Fruit fly (Drosophila melanogaster) whole organism, embryonic: ENCODE data around the gene CG34451.

Experiments used
- Ada2b ChIP-seq: fragments of 200-800 bp; sonication (Bioruptor generic); IDR thresholded peaks from 2 replicates; pipeline ENCODE4 v1.3.6; 2022; ENCODE audit warnings: missing biosample characterization, missing genetic modification characterization
- CG10274 ChIP-seq: fragments of 200-800 bp; sonication (Bioruptor generic); optimal IDR thresholded peaks from 3 replicates; lab custom pipeline; 2017; ENCODE audit warnings: missing biosample characterization, mild to moderate bottlenecking, missing genetic modification characterization
- CG12744 ChIP-seq: fragments of 200-800 bp; sonication (Bioruptor generic); optimal IDR thresholded peaks from 2 replicates; lab custom pipeline; 2016; ENCODE audit warnings: missing biosample characterization, missing genetic modification characterization
- CG14441 ChIP-seq: fragments of 200-800 bp; sonication (Bioruptor generic); IDR thresholded peaks from 2 replicates; pipeline ENCODE4 v1.3.6; 2022; ENCODE audit warnings: missing biosample characterization, missing genetic modification characterization
- CG17359 ChIP-seq: fragments of 200-800 bp; sonication (Bioruptor generic); optimal IDR thresholded peaks from 3 replicates; lab custom pipeline; 2018; ENCODE audit warnings: missing biosample characterization, mild to moderate bottlenecking, missing genetic modification characterization, moderate library complexity
- CG17385 ChIP-seq: fragments of 200-800 bp; sonication (Bioruptor generic); optimal IDR thresholded peaks from 3 replicates; lab custom pipeline; 2018; ENCODE audit warnings: missing biosample characterization, mild to moderate bottlenecking, missing genetic modification characterization
- CG1792 ChIP-seq: fragments of 200-800 bp; sonication (Bioruptor generic); optimal IDR thresholded peaks from 2 replicates; lab custom pipeline; 2016; ENCODE audit warnings: missing biosample characterization, missing genetic modification characterization
- CG31441 ChIP-seq: fragments of 200-800 bp; sonication (Bioruptor generic); IDR thresholded peaks from 2 replicates; pipeline ENCODE4 v1.3.6; 2022; ENCODE audit warnings: missing biosample characterization, missing genetic modification characterization
- CG3163 ChIP-seq: fragments of 200-800 bp; sonication (Bioruptor generic); optimal IDR thresholded peaks from 3 replicates; lab custom pipeline; 2016; ENCODE audit warnings: missing biosample characterization, missing genetic modification characterization
- CG3847 ChIP-seq: fragments of 200-800 bp; sonication (Bioruptor generic); IDR thresholded peaks from 2 replicates; pipeline ENCODE4 v1.3.6; 2022; ENCODE audit warnings: missing biosample characterization, missing genetic modification characterization
- CG3995 ChIP-seq: fragments of 200-800 bp; sonication (Bioruptor generic); optimal IDR thresholded peaks from 3 replicates; lab custom pipeline; 2016; ENCODE audit warnings: missing biosample characterization, missing genetic modification characterization
- CG5245 ChIP-seq: fragments of 200-800 bp; sonication (Bioruptor generic); optimal IDR thresholded peaks from 3 replicates; lab custom pipeline; 2016; ENCODE audit warnings: missing biosample characterization, missing genetic modification characterization
- CG9727 ChIP-seq: fragments of 200-800 bp; sonication (Bioruptor generic); optimal IDR thresholded peaks from 3 replicates; lab custom pipeline; 2017; ENCODE audit warnings: missing biosample characterization, mild to moderate bottlenecking, missing genetic modification characterization
- CoRest ChIP-seq: fragments of 200-800 bp; sonication (Bioruptor generic); optimal IDR thresholded peaks from 3 replicates; lab custom pipeline; 2018; ENCODE audit warnings: missing biosample characterization, mild to moderate bottlenecking, missing genetic modification characterization, moderate library complexity
- Dad ChIP-seq: fragments of 200-800 bp; sonication (Bioruptor generic); optimal IDR thresholded peaks from 3 replicates; lab custom pipeline; 2016; ENCODE audit warnings: missing biosample characterization, missing genetic modification characterization
- Dip2 ChIP-seq: fragments of 200-800 bp; sonication (Bioruptor generic); IDR thresholded peaks from 2 replicates; pipeline ENCODE4 v1.3.6; 2022; ENCODE audit warnings: missing biosample characterization, missing genetic modification characterization
- ERR ChIP-seq: fragments of 200-800 bp; sonication (Bioruptor generic); optimal IDR thresholded peaks from 2 replicates; lab custom pipeline; 2016; ENCODE audit warnings: missing biosample characterization, missing genetic modification characterization
- Gug ChIP-seq: fragments of 200-800 bp; sonication (Bioruptor generic); IDR thresholded peaks from 4 replicates; pipeline ENCODE4 v1.3.6; 2022; ENCODE audit warnings: missing biosample characterization, missing genetic modification characterization
- HLH3B ChIP-seq: fragments of 200-800 bp; sonication (Bioruptor generic); IDR thresholded peaks from 2 replicates; pipeline ENCODE4 v1.3.6; 2022; ENCODE audit warnings: missing biosample characterization, missing genetic modification characterization
- Hey ChIP-seq: fragments of 200-800 bp; sonication (Bioruptor generic); optimal IDR thresholded peaks from 3 replicates; lab custom pipeline; 2018; ENCODE audit warnings: missing biosample characterization, mild to moderate bottlenecking, missing genetic modification characterization
- Hmx ChIP-seq: fragments of 200-800 bp; sonication (Bioruptor generic); optimal IDR thresholded peaks from 2 replicates; lab custom pipeline; 2016; ENCODE audit warnings: missing biosample characterization, missing genetic modification characterization
- Jarid2 ChIP-seq: fragments of 200-800 bp; sonication (Bioruptor generic); optimal IDR thresholded peaks from 3 replicates; lab custom pipeline; 2017; ENCODE audit warnings: mild to moderate bottlenecking, missing biosample characterization, missing genetic modification reagents, missing genetic modification characterization
- Lim3 ChIP-seq: fragments of 200-800 bp; sonication (Bioruptor generic); IDR thresholded peaks from 2 replicates; pipeline ENCODE4 v1.3.6; 2022; ENCODE audit warnings: missing biosample characterization, missing genetic modification characterization
- Lpt ChIP-seq: fragments of >200 bp; optimal IDR thresholded peaks from 2 replicates; lab custom pipeline; 2018; ENCODE audit warnings: missing biosample characterization, missing genetic modification characterization
- Med ChIP-seq: fragments of 200-800 bp; sonication (Bioruptor generic); peaks from one replicate; lab custom pipeline; 2016; ENCODE audit warnings: missing biosample characterization, missing genetic modification characterization, mild to moderate bottlenecking, inconsistent platforms, moderate library complexity
- Nf-YC ChIP-seq: fragments of 200-800 bp; optimal IDR thresholded peaks from 3 replicates; lab custom pipeline; 2019; ENCODE audit warnings: missing biosample characterization, mild to moderate bottlenecking, missing genetic modification characterization, moderate library complexity
- Scr ChIP-seq: fragments of 200-800 bp; sonication (Bioruptor generic); IDR thresholded peaks from 2 replicates; pipeline ENCODE4 v1.3.6; 2022; ENCODE audit warnings: missing biosample characterization, missing genetic modification characterization; ENCODE audit not compliant: partially characterized antibody
- amos ChIP-seq: fragments of 200-800 bp; sonication (Bioruptor generic); IDR thresholded peaks from 2 replicates; pipeline ENCODE4 v1.3.6; 2022; ENCODE audit warnings: missing biosample characterization, missing genetic modification characterization; ENCODE audit not compliant: partially characterized antibody
- bigmax ChIP-seq: fragments of 200-800 bp; sonication (Bioruptor generic); optimal IDR thresholded peaks from 2 replicates; lab custom pipeline; 2018; ENCODE audit warnings: missing biosample characterization, mild to moderate bottlenecking, missing genetic modification characterization
- dan ChIP-seq: fragments of 200-800 bp; sonication (Bioruptor generic); IDR thresholded peaks from 2 replicates; pipeline ENCODE4 v1.3.6; 2022; ENCODE audit warnings: missing biosample characterization, missing genetic modification characterization
- dati ChIP-seq: fragments of 200-800 bp; sonication (Bioruptor generic); IDR thresholded peaks from 2 replicates; pipeline ENCODE4 v1.3.6; 2022; ENCODE audit warnings: missing biosample characterization, missing genetic modification characterization
- ems ChIP-seq: fragments of 200-800 bp; sonication (Bioruptor generic); optimal IDR thresholded peaks from 3 replicates; lab custom pipeline; 2016; ENCODE audit warnings: missing biosample characterization, missing genetic modification characterization
- en ChIP-seq: fragments of 200-800 bp; sonication (Bioruptor generic); optimal IDR thresholded peaks from 2 replicates; lab custom pipeline; 2016; ENCODE audit warnings: missing biosample characterization, missing genetic modification characterization
- eve ChIP-seq, 2 experiments: fragments of >200 bp; optimal IDR thresholded peaks; 2 replicates each; lab custom pipeline; 2017; ENCODE audit warnings: missing biosample characterization in 2 of 2, missing genetic modification characterization in 2 of 2
- grn ChIP-seq: fragments of 200-800 bp; sonication (Bioruptor generic); optimal IDR thresholded peaks from 3 replicates; lab custom pipeline; 2017; ENCODE audit warnings: missing biosample characterization, missing genetic modification characterization
- gt ChIP-seq: fragments of 200-800 bp; sonication (Bioruptor generic); IDR thresholded peaks from 2 replicates; pipeline ENCODE4 v1.3.6; 2022; ENCODE audit warnings: missing biosample characterization, missing genetic modification characterization
- ken ChIP-seq: fragments of 200-800 bp; sonication (Bioruptor generic); IDR thresholded peaks from 3 replicates; pipeline ENCODE4 v1.3.6; 2022; ENCODE audit warnings: missing biosample characterization, missing genetic modification characterization
- knrl ChIP-seq: fragments of 200-800 bp; sonication (Bioruptor generic); IDR thresholded peaks from 3 replicates; pipeline ENCODE4 v1.3.6; 2022; ENCODE audit warnings: missing biosample characterization, missing genetic modification characterization; ENCODE audit not compliant: partially characterized antibody
- mam ChIP-seq: fragments of 200-800 bp; sonication (Bioruptor generic); optimal IDR thresholded peaks from 3 replicates; lab custom pipeline; 2016; ENCODE audit warnings: missing biosample characterization, missing genetic modification characterization
- pnt ChIP-seq: fragments of 200-800 bp; sonication (Bioruptor generic); optimal IDR thresholded peaks from 3 replicates; lab custom pipeline; 2016; ENCODE audit warnings: missing biosample characterization, missing genetic modification characterization
- pros ChIP-seq: fragments of 200-800 bp; sonication (Bioruptor generic); optimal IDR thresholded peaks from 3 replicates; lab custom pipeline; 2019; ENCODE audit warnings: missing biosample characterization, mild to moderate bottlenecking, missing genetic modification characterization, moderate library complexity
- psq ChIP-seq: fragments of 200-800 bp; sonication (Bioruptor generic); optimal IDR thresholded peaks from 2 replicates; lab custom pipeline; 2017; ENCODE audit warnings: missing biosample characterization, missing genetic modification characterization
- ro ChIP-seq: fragments of 200-800 bp; sonication (Bioruptor generic); IDR thresholded peaks from 2 replicates; pipeline ENCODE4 v1.3.6; 2022; ENCODE audit warnings: missing biosample characterization, missing genetic modification characterization
- schlank ChIP-seq: fragments of 200-800 bp; sonication (Bioruptor generic); optimal IDR thresholded peaks from 2 replicates; lab custom pipeline; 2018; ENCODE audit warnings: missing biosample characterization, mild to moderate bottlenecking, missing genetic modification characterization
- sd ChIP-seq: fragments of 200-800 bp; sonication (Bioruptor generic); optimal IDR thresholded peaks from 3 replicates; lab custom pipeline; 2018; ENCODE audit warnings: missing biosample characterization, mild to moderate bottlenecking, missing genetic modification characterization, moderate library complexity
- sens ChIP-seq: fragments of 200-800 bp; sonication (Bioruptor generic); peaks from one replicate; lab custom pipeline; 2016; ENCODE audit warnings: missing biosample characterization, missing genetic modification characterization
- sima ChIP-seq: fragments of 200-800 bp; sonication (Bioruptor generic); optimal IDR thresholded peaks from 2 replicates; lab custom pipeline; 2016; ENCODE audit warnings: missing biosample characterization, missing genetic modification characterization
- slbo ChIP-seq: fragments of 200-800 bp; sonication (Bioruptor generic); IDR thresholded peaks from 2 replicates; pipeline ENCODE4 v1.3.6; 2022; ENCODE audit warnings: missing biosample characterization, missing genetic modification characterization
- sr ChIP-seq: fragments of 200-800 bp; sonication (Bioruptor generic); IDR thresholded peaks from 3 replicates; pipeline ENCODE4 v1.3.6; 2022; ENCODE audit warnings: missing biosample characterization, missing genetic modification characterization
- tll ChIP-seq, 2 experiments: fragments of 200-800 bp in 1 of 2; fragments of >200 bp in 1 of 2; sonication (Bioruptor generic) in 1 of 2; optimal IDR thresholded peaks; 2 replicates each; lab custom pipeline; 2017 to 2019; ENCODE audit warnings: missing biosample characterization in 2 of 2, missing genetic modification characterization in 2 of 2, mild to moderate bottlenecking in 1 of 2, moderate library complexity in 1 of 2
- trh ChIP-seq: fragments of 200-800 bp; sonication (Bioruptor generic); optimal IDR thresholded peaks from 2 replicates; lab custom pipeline; 2016; ENCODE audit warnings: missing biosample characterization, missing genetic modification characterization
- usp ChIP-seq: fragments of >200 bp; optimal IDR thresholded peaks from 2 replicates; lab custom pipeline; 2017; ENCODE audit warnings: missing biosample characterization, missing genetic modification characterization
- zen ChIP-seq: fragments of 200-800 bp; sonication (Bioruptor generic); optimal IDR thresholded peaks from 3 replicates; lab custom pipeline; 2018; ENCODE audit warnings: missing biosample characterization, mild to moderate bottlenecking, missing genetic modification characterization, moderate library complexity

CG34451 gene

dm6 chr3L:15677662-15678061, 14.2 kb downstream of the CG34451 start (continued):
- TF ChIP-seq pnt (GFP tag; lab: Kevin White, UChicago), result no peak
- no peak for TF ChIP-seq CG3995
- no peak for TF ChIP-seq Dad (GFP tag; lab: Kevin White, UChicago)
- no peak for TF ChIP-seq ro (GFP tag; lab: Robert Waterston, UW)
- no peak for TF ChIP-seq dan
- TF ChIP-seq CoRest (tag; lab: Kevin White, UChicago), result no peak
- TF ChIP-seq Hey (tag; lab: Kevin White, UChicago), result no peak
- no peak for TF ChIP-seq gt (GFP tag; lab: Robert Waterston, UW)
- no peak for TF ChIP-seq grn (GFP tag; lab: Kevin White, UChicago)
- TF ChIP-seq ken (GFP tag; lab: Robert Waterston, UW), result no peak
- TF ChIP-seq Scr (GFP tag; lab: Robert Waterston, UW), result no peak
- TF ChIP-seq trh (GFP tag; lab: Kevin White, UChicago), result no peak
- no peak for TF ChIP-seq Dip2
- TF ChIP-seq Ada2b, result 0 out of 2 replicates have a peak, but pooled peaks have one; percentile 14
- no peak for TF ChIP-seq sd (tag; lab: Kevin White, UChicago)
- no peak for TF ChIP-seq CG3847 (GFP tag; lab: Robert Waterston, UW)
- no peak for TF ChIP-seq Lim3
- no peak for TF ChIP-seq Hmx (GFP tag; lab: Kevin White, UChicago)
- TF ChIP-seq ERR (GFP tag; lab: Kevin White, UChicago), result no peak
- TF ChIP-seq psq, result no peak
- TF ChIP-seq CG5245, result no peak
- no peak for TF ChIP-seq Lpt (GFP tag; lab: Kevin White, UChicago)
- TF ChIP-seq CG10274 (GFP tag; lab: Kevin White, UChicago), result no peak
- no peak for TF ChIP-seq knrl
- 0 out of 2 replicates have a peak, but pooled peaks have one; percentile 12 for TF ChIP-seq CG31441 (GFP tag; lab: Robert Waterston, UW)
- TF ChIP-seq zen (tag; lab: Kevin White, UChicago), result no peak
- no peak for TF ChIP-seq CG9727 (GFP tag; lab: Kevin White, UChicago)
- no peak for TF ChIP-seq CG14441 (GFP tag; lab: Robert Waterston, UW)
- TF ChIP-seq schlank (tag; lab: Kevin White, UChicago), result no peak
- no peak for TF ChIP-seq mam (GFP tag; lab: Kevin White, UChicago)
- TF ChIP-seq Med (GFP tag; lab: Kevin White, UChicago), result peak; percentile 37
- no peak for TF ChIP-seq Jarid2
- TF ChIP-seq CG17359 (tag; lab: Kevin White, UChicago), result peak; percentile 30
- TF ChIP-seq pros (GFP tag; lab: Kevin White, UChicago), result no peak
- no peak for TF ChIP-seq Nf-YC (tag; lab: Kevin White, UChicago)
- no peak for TF ChIP-seq usp (GFP tag; lab: Kevin White, UChicago)
- TF ChIP-seq eve (GFP tag; optimal IDR thresholded peaks at IDR 0.05; lab: Kevin White, UChicago), result no peak
- no peak for TF ChIP-seq CG12744 (GFP tag; lab: Kevin White, UChicago)
- peak; percentile 70 for TF ChIP-seq sens (GFP tag; lab: Kevin White, UChicago)
- no peak for TF ChIP-seq CG1792
- no peak for TF ChIP-seq CG17385 (GFP tag; lab: Kevin White, UChicago)
- no peak for TF ChIP-seq bigmax
- no peak for TF ChIP-seq en (GFP tag; lab: Kevin White, UChicago)
- TF ChIP-seq HLH3B (GFP tag; lab: Robert Waterston, UW), result no peak
- no peak for TF ChIP-seq slbo (GFP tag; lab: Robert Waterston, UW)
- TF ChIP-seq Gug, result no peak
- no peak for TF ChIP-seq ems (GFP tag; lab: Kevin White, UChicago)
- no peak for TF ChIP-seq CG3163
- TF ChIP-seq amos (GFP tag; lab: Robert Waterston, UW), result no peak
- no peak for TF ChIP-seq dati (GFP tag; lab: Robert Waterston, UW)
- no peak for TF ChIP-seq sr (GFP tag; lab: Robert Waterston, UW)
- TF ChIP-seq tll (GFP tag; optimal IDR thresholded peaks at IDR 0.05; lab: Kevin White, UChicago), result no peak
- TF ChIP-seq sima (GFP tag; lab: Kevin White, UChicago), result no peak
